Worm (Caenorhabditis elegans) whole organism, L2 larva: ENCODE results near the gene F59B10.2.

ENCODE experiments used
- R02D3.7 ChIP-seq: fragments of 150-350 bp; optimal IDR thresholded peaks from 2 replicates; lab custom pipeline; 2014; ENCODE audit warnings: missing biosample characterization, missing genetic modification characterization
- blmp-1 ChIP-seq: sonication (generic microtip); optimal IDR thresholded peaks from 2 replicates; lab custom pipeline; 2017; ENCODE audit warnings: missing genetic modification characterization, mild to moderate bottlenecking, missing compliant biosample characterization, antibody characterized with exemption, moderate library complexity; ENCODE audit not compliant: insufficient read depth
- crh-2 ChIP-seq: sonication (generic microtip); optimal IDR thresholded peaks from 2 replicates; lab custom pipeline; 2017; ENCODE audit warnings: missing biosample characterization, missing genetic modification characterization
- mab-5 ChIP-seq: fragments of 150-350 bp; optimal IDR thresholded peaks from 2 replicates; lab custom pipeline; 2014; ENCODE audit warnings: missing biosample characterization, missing genetic modification characterization
- mdl-1 ChIP-seq, 2 experiments: fragments of 150-350 bp in 1 of 2; sonication (generic microtip) in 1 of 2; optimal IDR thresholded peaks; 2 replicates each; lab custom pipeline; 2017; ENCODE audit warnings: missing biosample characterization in 2 of 2, missing genetic modification characterization in 2 of 2
- nhr-12 ChIP-seq: fragments of 150-350 bp; optimal IDR thresholded peaks from 2 replicates; lab custom pipeline; 2014; ENCODE audit warnings: missing biosample characterization, missing genetic modification characterization
- nhr-237 ChIP-seq: fragments of 150-350 bp; optimal IDR thresholded peaks from 2 replicates; lab custom pipeline; 2014; ENCODE audit warnings: missing biosample characterization, missing genetic modification characterization
- sma-3 ChIP-seq: sonication (generic microtip); optimal IDR thresholded peaks from 2 replicates; lab custom pipeline; 2016; ENCODE audit warnings: missing genetic modification reagents, missing genetic modification characterization, missing compliant biosample characterization
- unc-39 ChIP-seq: fragments of 150-350 bp; optimal IDR thresholded peaks from 2 replicates; lab custom pipeline; 2014; ENCODE audit warnings: missing biosample characterization, missing genetic modification characterization
- zag-1 ChIP-seq: fragments of 150-350 bp; optimal IDR thresholded peaks from 2 replicates; lab custom pipeline; 2014; ENCODE audit warnings: missing biosample characterization, missing genetic modification characterization
- ztf-11 ChIP-seq: sonication (generic microtip); optimal IDR thresholded peaks from 2 replicates; lab custom pipeline; 2017; ENCODE audit warnings: missing biosample characterization, missing genetic modification characterization

- TF ChIP-seq blmp-1 (no peak), zag-1 (tag; lab: Kevin White, UChicago) (no peak), unc-39 (tag; lab: Kevin White, UChicago) (no peak), nhr-12 (tag; lab: Kevin White, UChicago) (no peak), mab-5 (tag; lab: Kevin White, UChicago) (no peak), R02D3.7 (tag; lab: Kevin White, UChicago) (no peak), nhr-237 (no peak), ztf-11 (tag; lab: Kevin White, UChicago) (no peak), crh-2 (tag; lab: Kevin White, UChicago) (no peak), mdl-1 (tag; optimal IDR thresholded peaks at IDR 0.05; lab: Kevin White, UChicago) (no peak), sma-3 (GFP tag; lab: Kevin White, UChicago) (peak; percentile 64)
Observed at ce11 chrII:10515422-10515821, 5.8 kb upstream of the F59B10.2 start.
